Worm (Caenorhabditis elegans): ENCODE measurements around the gene cec-4.
A peak's percentile ranks its signal among the peaks of the same experiment; 100 is the strongest.

The cec-4 gene

DNA sequence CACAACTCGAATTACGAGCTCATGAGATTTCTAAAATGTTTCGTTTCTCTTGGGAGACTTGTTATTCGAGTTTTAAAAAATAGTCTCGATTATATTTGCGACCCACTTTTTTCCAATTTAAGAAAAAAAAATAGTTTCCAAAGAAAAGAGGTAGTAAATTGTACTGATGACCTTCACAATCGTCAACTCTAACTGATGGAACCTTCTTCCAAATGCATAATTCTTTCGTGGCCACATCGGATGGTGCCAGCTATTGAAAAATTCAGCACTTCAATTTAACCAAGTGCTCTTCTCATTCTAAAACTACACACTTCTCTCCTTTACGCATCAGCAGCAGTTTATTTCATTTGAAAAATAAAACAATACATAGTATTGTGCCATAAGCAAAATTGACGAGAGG, 31.9 kb upstream of the cec-4 start:
- no peak for TF ChIP-seq zag-1 (tag; optimal IDR thresholded peaks at IDR 0.05)
- no peak for TF ChIP-seq ztf-4 (tag; optimal IDR thresholded peaks at IDR 0.05)
- TF ChIP-seq egl-5 (tag; optimal IDR thresholded peaks at IDR 0.05), result no peak

DNA sequence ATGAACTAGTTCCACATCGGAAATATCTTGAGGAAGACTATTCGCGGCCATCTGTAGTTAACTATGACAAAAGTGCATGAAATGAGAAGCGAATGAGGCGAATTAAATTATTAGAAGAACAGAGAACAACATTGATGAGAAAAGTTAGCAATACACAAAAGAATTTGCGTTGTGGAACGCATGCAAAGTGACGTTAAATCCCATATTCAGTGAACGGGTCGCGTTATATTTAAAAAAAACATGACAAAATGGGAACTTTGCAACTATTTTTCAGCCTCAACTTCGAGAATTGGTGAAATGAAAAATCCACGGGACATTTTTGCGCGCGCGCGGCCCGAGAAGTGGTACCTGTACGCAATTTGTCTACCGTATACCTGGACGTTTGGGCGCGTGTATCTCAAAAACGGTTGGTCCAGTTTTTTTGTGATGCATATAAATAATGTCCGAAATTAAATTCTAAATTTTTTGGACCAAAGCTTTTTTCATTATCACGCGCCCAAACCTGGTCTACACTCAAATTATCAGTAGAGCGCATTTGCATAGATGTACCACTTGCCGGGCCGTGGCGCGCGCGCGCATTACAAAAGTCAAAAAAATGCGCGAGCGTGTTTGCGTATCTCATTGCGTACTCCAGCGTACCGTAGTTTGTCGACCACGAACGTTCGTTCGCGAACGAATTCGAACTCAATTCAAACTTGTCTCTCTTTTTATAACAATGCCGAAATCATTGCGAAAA, 27.5 kb upstream of the cec-4 start, which contains the start of the genes cdd-2 and oef-1:
TSS of gene cdd-2 (minus strand) at position 51 of the 736 bp plus-strand sequence.
TSS of gene oef-1 (plus strand) at position 575 of the 736 bp plus-strand sequence.
- TF ChIP-seq snpc-4 (tag; optimal IDR thresholded peaks at IDR 0.05), result no peak
- no peak for TF ChIP-seq lin-39 (tag; optimal IDR thresholded peaks at IDR 0.05)
- TF ChIP-seq egl-27 (tag; optimal IDR thresholded peaks at IDR 0.05), result no peak
- no peak for TF ChIP-seq ZK546.5 (tag; optimal IDR thresholded peaks at IDR 0.05)
- TF ChIP-seq nhr-237 (tag; optimal IDR thresholded peaks at IDR 0.05), result no peak
- no peak for TF ChIP-seq nhr-77 (tag; optimal IDR thresholded peaks at IDR 0.05)
- no peak for TF ChIP-seq ceh-9 (tag; optimal IDR thresholded peaks at IDR 0.05)
- no peak for TF ChIP-seq skn-1 (tag; optimal IDR thresholded peaks at IDR 0.05)
- TF ChIP-seq ama-1 (optimal IDR thresholded peaks at IDR 0.05), result no peak
- no peak for TF ChIP-seq pqm-1 (tag; optimal IDR thresholded peaks at IDR 0.05)
- no peak for TF ChIP-seq ceh-82 (tag; optimal IDR thresholded peaks at IDR 0.05)
- TF ChIP-seq elt-1 (tag; optimal IDR thresholded peaks at IDR 0.05), result no peak
- TF ChIP-seq nhr-25 (tag; optimal IDR thresholded peaks at IDR 0.05), result no peak
- no peak for TF ChIP-seq nhr-43 (tag; optimal IDR thresholded peaks at IDR 0.05; ENCODE audit: poor library complexity, severe bottlenecking)
- no peak for TF ChIP-seq egl-5 (tag; optimal IDR thresholded peaks at IDR 0.05)

DNA sequence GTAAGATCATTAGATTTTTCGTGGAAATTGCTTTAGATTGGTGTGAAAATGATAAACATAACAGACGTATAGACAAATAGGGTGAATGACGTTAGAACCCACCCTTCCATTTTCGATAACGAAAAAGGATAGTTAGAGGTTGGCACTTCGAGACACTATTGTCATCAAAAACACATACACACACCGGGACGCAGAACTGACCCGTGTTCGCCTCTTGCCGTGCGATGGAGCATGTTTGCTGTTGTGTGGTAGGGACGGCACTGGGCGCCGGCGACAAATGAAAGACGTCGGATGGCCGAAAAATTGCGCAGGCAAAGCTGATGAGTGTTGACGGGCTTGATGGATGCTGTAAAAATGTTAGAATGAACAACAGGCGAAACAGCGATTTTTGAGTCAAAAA, 25.7 kb upstream of the cec-4 start:
- TF ChIP-seq nhr-43 (tag; optimal IDR thresholded peaks at IDR 0.05; ENCODE audit: poor library complexity, severe bottlenecking), result no peak
- peak; percentile 70 for TF ChIP-seq elt-2 (tag; optimal IDR thresholded peaks at IDR 0.05)
- TF ChIP-seq nhr-76 (tag; optimal IDR thresholded peaks at IDR 0.05), result no peak
- TF ChIP-seq fos-1 (tag; optimal IDR thresholded peaks at IDR 0.05), result no peak
- TF ChIP-seq eor-1 (tag; optimal IDR thresholded peaks at IDR 0.05), result no peak
- no peak for TF ChIP-seq nhr-28 (tag; optimal IDR thresholded peaks at IDR 0.05)
- no peak for TF ChIP-seq lsy-12 (tag; optimal IDR thresholded peaks at IDR 0.05)
- TF ChIP-seq nfya-1 (tag; optimal IDR thresholded peaks at IDR 0.05; ENCODE audit: insufficient read depth), result peak; percentile 57
- TF ChIP-seq elt-1 (tag; optimal IDR thresholded peaks at IDR 0.05), result no peak
- no peak for TF ChIP-seq ceh-28 (tag; optimal IDR thresholded peaks at IDR 0.05)
- no peak for TF ChIP-seq tbx-2 (tag; optimal IDR thresholded peaks at IDR 0.05)
- TF ChIP-seq unc-62 (GFP tag; optimal IDR thresholded peaks at IDR 0.05), result no peak
- TF ChIP-seq pha-4 (tag; optimal IDR thresholded peaks at IDR 0.05), result peak; percentile 54
- peak; percentile 71 for TF ChIP-seq skn-1 (tag; optimal IDR thresholded peaks at IDR 0.05)
- TF ChIP-seq ZK546.5 (tag; optimal IDR thresholded peaks at IDR 0.05), result no peak
- TF ChIP-seq nhr-23 (tag; optimal IDR thresholded peaks at IDR 0.05), result peak; percentile 27
- TF ChIP-seq lin-39 (tag; optimal IDR thresholded peaks at IDR 0.05), result peak; percentile 54
- TF ChIP-seq ceh-82 (tag; optimal IDR thresholded peaks at IDR 0.05), result no peak
- TF ChIP-seq mdl-1 (tag; optimal IDR thresholded peaks at IDR 0.05), result no peak
- TF ChIP-seq snpc-4 (tag; optimal IDR thresholded peaks at IDR 0.05), result no peak
- no peak for TF ChIP-seq jun-1 (tag; optimal IDR thresholded peaks at IDR 0.05)
- TF ChIP-seq ztf-11 (tag; optimal IDR thresholded peaks at IDR 0.05), result no peak
- TF ChIP-seq elt-3 (tag; optimal IDR thresholded peaks at IDR 0.05), result no peak
- peak; percentile 66 for TF ChIP-seq lin-15B (tag; optimal IDR thresholded peaks at IDR 0.05)
- no peak for TF ChIP-seq nhr-67 (tag; optimal IDR thresholded peaks at IDR 0.05)
- no peak for TF ChIP-seq zag-1 (tag; optimal IDR thresholded peaks at IDR 0.05)
- no peak for TF ChIP-seq ama-1 (optimal IDR thresholded peaks at IDR 0.05)
- TF ChIP-seq pqm-1 (tag; optimal IDR thresholded peaks at IDR 0.05), result peak; percentile 68
- no peak for TF ChIP-seq ztf-4 (tag; optimal IDR thresholded peaks at IDR 0.05)
- TF ChIP-seq ceh-9 (tag; optimal IDR thresholded peaks at IDR 0.05), result no peak
- no peak for TF ChIP-seq fkh-2 (tag; optimal IDR thresholded peaks at IDR 0.05)
- TF ChIP-seq unc-39 (tag; optimal IDR thresholded peaks at IDR 0.05), result no peak
- TF ChIP-seq nhr-77 (tag; optimal IDR thresholded peaks at IDR 0.05), result no peak
- TF ChIP-seq nhr-11 (tag; optimal IDR thresholded peaks at IDR 0.05), result no peak
- no peak for TF ChIP-seq nhr-12 (tag; optimal IDR thresholded peaks at IDR 0.05)
- TF ChIP-seq nhr-25 (tag; optimal IDR thresholded peaks at IDR 0.05), result no peak
- peak; percentile 47 for TF ChIP-seq egl-27 (tag; optimal IDR thresholded peaks at IDR 0.05)
- TF ChIP-seq sea-2 (GFP tag; optimal IDR thresholded peaks at IDR 0.05), result no peak
- no peak for TF ChIP-seq R02D3.7 (tag; optimal IDR thresholded peaks at IDR 0.05)
- no peak for TF ChIP-seq daf-12 (tag; optimal IDR thresholded peaks at IDR 0.05)
- no peak for TF ChIP-seq mml-1 (tag; optimal IDR thresholded peaks at IDR 0.05)
- TF ChIP-seq ceh-16 (tag; optimal IDR thresholded peaks at IDR 0.05), result no peak
- TF ChIP-seq aly-2 (tag; optimal IDR thresholded peaks at IDR 0.05), result no peak
- TF ChIP-seq hmg-11 (tag; optimal IDR thresholded peaks at IDR 0.05), result no peak
- TF ChIP-seq nhr-237 (tag; optimal IDR thresholded peaks at IDR 0.05), result no peak
- no peak for TF ChIP-seq fkh-10 (GFP tag; optimal IDR thresholded peaks at IDR 0.05)
